Worm (Caenorhabditis elegans): Measurements from ENCODE around the gene C49C3.4.

ce11 chrIV:17279592-17280440, 40.8 kb upstream of the C49C3.4 start:
- no peak for TF ChIP-seq klf-2 (GFP tag; conservative IDR thresholded peaks at IDR 0.05)
- no peak for TF ChIP-seq ztf-23 (GFP tag; IDR thresholded peaks at IDR 0.05)
- no peak for TF ChIP-seq ref-1 (GFP tag; conservative IDR thresholded peaks at IDR 0.05)
- TF ChIP-seq med-1 (GFP tag; optimal IDR thresholded peaks at IDR 0.05; ENCODE audit: insufficient read depth) = no peak
- no peak for TF ChIP-seq ztf-29 (GFP tag; IDR thresholded peaks at IDR 0.05)
- TF ChIP-seq tab-1 (GFP tag; IDR thresholded peaks at IDR 0.05) = no peak
- no peak for TF ChIP-seq flt-1 (GFP tag; IDR thresholded peaks at IDR 0.05)
- TF ChIP-seq cog-1 (tag; optimal IDR thresholded peaks at IDR 0.05) = no peak
- no peak for TF ChIP-seq T22C8.4 (GFP tag; IDR thresholded peaks at IDR 0.05)
